Fruit fly (Drosophila melanogaster): ENCODE results near the gene Shmt.

- TF ChIP-seq CG8478 (optimal IDR thresholded peaks at IDR 0.05) = no peak
- no peak for TF ChIP-seq CTCF (optimal IDR thresholded peaks at IDR 0.05)
Measured at dm6 chrX:5917310-5917988, 852 bp upstream of the Shmt start.
